Worm (Caenorhabditis elegans) whole organism, young adult: ENCODE results near the gene Y22D7AL.15.
A peak's percentile ranks its signal among the peaks of the same experiment; 100 is the strongest.

Source experiments
- B0019.2 ChIP-seq: fragments of 200-800 bp; sonication (Bioruptor generic); conservative IDR thresholded peaks from 2 replicates; pipeline ENCODE4 v1.3.6; 2022; ENCODE audit warnings: missing genetic modification reagents, missing genetic modification characterization, missing compliant biosample characterization
- B0035.1 ChIP-seq: sonication (generic microtip); optimal IDR thresholded peaks from 2 replicates; lab custom pipeline; 2016; ENCODE audit warnings: missing genetic modification characterization, mild to moderate bottlenecking, missing compliant biosample characterization, missing genotype, missing genetic modification reagents
- F22D6.2 ChIP-seq: sonication (generic microtip); optimal IDR thresholded peaks from 2 replicates; lab custom pipeline; 2016; ENCODE audit warnings: mild to moderate bottlenecking, missing genetic modification characterization, missing compliant biosample characterization
- F37B4.10 ChIP-seq: fragments of 200-800 bp; sonication (Bioruptor generic); IDR thresholded peaks from 2 replicates; pipeline ENCODE4 v1.3.6; 2022; ENCODE audit warnings: missing genetic modification characterization, missing compliant biosample characterization
- F39B2.1 ChIP-seq: fragments of 200-800 bp; sonication (Bioruptor generic); IDR thresholded peaks from 2 replicates; pipeline ENCODE4 v1.3.6; 2022; ENCODE audit warnings: missing genetic modification reagents, missing genetic modification characterization, missing compliant biosample characterization
- F49E8.2 ChIP-seq: sonication (generic microtip); optimal IDR thresholded peaks from 3 replicates; lab custom pipeline; 2017; ENCODE audit warnings: missing genetic modification characterization, mild to moderate bottlenecking, missing compliant biosample characterization, antibody characterized with exemption, moderate library complexity; ENCODE audit not compliant: insufficient read depth
- F57A8.1 ChIP-seq: fragments of 200-800 bp; sonication (Bioruptor generic); optimal IDR thresholded peaks from 2 replicates; lab custom pipeline; 2018; ENCODE audit warnings: mild to moderate bottlenecking, missing genetic modification characterization, moderate library complexity, missing compliant biosample characterization
- K12H6.12 ChIP-seq: fragments of 200-800 bp; sonication (Bioruptor generic); optimal IDR thresholded peaks from 2 replicates; lab custom pipeline; 2018; ENCODE audit warnings: mild to moderate bottlenecking, missing genetic modification characterization, missing compliant biosample characterization
- Y56A3A.18 ChIP-seq: fragments of 200-800 bp; sonication (Bioruptor generic); IDR thresholded peaks from 2 replicates; pipeline ENCODE4 v1.3.6; 2022; ENCODE audit warnings: missing genetic modification reagents, missing genetic modification characterization, missing compliant biosample characterization
- ama-1 ChIP-seq, 3 experiments: fragments of 150-350 bp in 1 of 3; sonication (generic microtip) in 2 of 3; optimal IDR thresholded peaks; 2 replicates each; lab custom pipeline; 2014 to 2018; ENCODE audit warnings: missing biosample characterization in 2 of 3, missing genetic modification characterization in 2 of 3, missing genetic modification reagents in 2 of 3
- attf-3 ChIP-seq: fragments of 200-800 bp; sonication (Bioruptor generic); conservative IDR thresholded peaks from 2 replicates; pipeline ENCODE4 v1.3.6; 2022; ENCODE audit warnings: missing genetic modification reagents, missing genetic modification characterization, missing compliant biosample characterization
- attf-5 ChIP-seq: fragments of 200-800 bp; sonication (Bioruptor generic); optimal IDR thresholded peaks from 2 replicates; lab custom pipeline; 2018; ENCODE audit warnings: mild to moderate bottlenecking, missing genetic modification characterization, missing compliant biosample characterization
- attf-6 ChIP-seq: fragments of 200-800 bp; sonication (Bioruptor generic); IDR thresholded peaks from 2 replicates; pipeline ENCODE4 v1.3.6; 2022; ENCODE audit warnings: missing genetic modification reagents, missing genetic modification characterization, missing compliant biosample characterization
- bed-1 ChIP-seq: fragments of 200-800 bp; sonication (Bioruptor generic); IDR thresholded peaks from 2 replicates; pipeline ENCODE4 v1.3.6; 2022; ENCODE audit warnings: missing genetic modification reagents, missing genetic modification characterization, missing compliant biosample characterization
- ceh-58 ChIP-seq: fragments of 200-800 bp; sonication (Bioruptor generic); IDR thresholded peaks from 2 replicates; pipeline ENCODE4 v1.3.6; 2022; ENCODE audit warnings: missing genetic modification characterization, missing compliant biosample characterization
- chd-7 ChIP-seq: sonication (generic microtip); optimal IDR thresholded peaks from 2 replicates; lab custom pipeline; 2016; ENCODE audit warnings: mild to moderate bottlenecking, missing genetic modification characterization, moderate library complexity, missing compliant biosample characterization
- dox-1 ChIP-seq: fragments of 200-800 bp; sonication (Bioruptor generic); IDR thresholded peaks from 2 replicates; pipeline ENCODE4 v1.3.6; 2022; ENCODE audit warnings: missing genetic modification reagents, missing genetic modification characterization, missing compliant biosample characterization
- dpff-1 ChIP-seq: sonication (generic microtip); optimal IDR thresholded peaks from 2 replicates; lab custom pipeline; 2017; ENCODE audit warnings: mild to moderate bottlenecking, missing genetic modification characterization, missing compliant biosample characterization
- dpl-1 ChIP-seq: fragments of 150-350 bp; optimal IDR thresholded peaks from 2 replicates; lab custom pipeline; 2014; ENCODE audit warnings: missing biosample characterization, missing genetic modification reagents, missing genetic modification characterization
- efl-1 ChIP-seq: fragments of 150-350 bp; optimal IDR thresholded peaks from 2 replicates; lab custom pipeline; 2014; ENCODE audit warnings: missing biosample characterization, missing genetic modification reagents, missing genetic modification characterization
- egrh-3 ChIP-seq: fragments of 200-800 bp; sonication (Bioruptor generic); IDR thresholded peaks from 2 replicates; pipeline ENCODE4 v1.3.6; 2022; ENCODE audit warnings: missing genetic modification reagents, missing genetic modification characterization, missing compliant biosample characterization
- ets-4 ChIP-seq: fragments of 200-800 bp; sonication (Bioruptor generic); optimal IDR thresholded peaks from 2 replicates; lab custom pipeline; 2018; ENCODE audit warnings: mild to moderate bottlenecking, missing genetic modification characterization, missing compliant biosample characterization
- fkh-3 ChIP-seq: sonication (generic microtip); optimal IDR thresholded peaks from 2 replicates; lab custom pipeline; 2016; ENCODE audit warnings: mild to moderate bottlenecking, missing genetic modification characterization, missing compliant biosample characterization
- gei-17 ChIP-seq: fragments of 200-800 bp; sonication (Bioruptor generic); optimal IDR thresholded peaks from 2 replicates; lab custom pipeline; 2018; ENCODE audit warnings: mild to moderate bottlenecking, missing genetic modification characterization, missing compliant biosample characterization
- him-1 ChIP-seq: sonication (generic microtip); optimal IDR thresholded peaks from 2 replicates; lab custom pipeline; 2016; ENCODE audit warnings: missing genotype, missing genetic modification reagents, missing genetic modification characterization, missing compliant biosample characterization
- hmg-1.2 ChIP-seq: fragments of 200-800 bp; sonication (Bioruptor generic); IDR thresholded peaks from 2 replicates; pipeline ENCODE4 v1.3.6; 2022; ENCODE audit warnings: missing genetic modification reagents, missing genetic modification characterization, missing compliant biosample characterization
- hmg-20 ChIP-seq: fragments of 200-800 bp; sonication (Bioruptor generic); IDR thresholded peaks from 2 replicates; pipeline ENCODE4 v1.3.6; 2022; ENCODE audit warnings: missing genetic modification reagents, missing genetic modification characterization, missing compliant biosample characterization
- hsf-1 ChIP-seq: fragments of 200-800 bp; sonication (Bioruptor generic); IDR thresholded peaks from 2 replicates; pipeline ENCODE4 v1.3.6; 2022; ENCODE audit warnings: missing genetic modification reagents, missing genetic modification characterization, missing compliant biosample characterization
- lin-26 ChIP-seq: fragments of 200-800 bp; sonication (Bioruptor generic); IDR thresholded peaks from 2 replicates; pipeline ENCODE4 v1.3.6; 2022; ENCODE audit warnings: missing genetic modification reagents, missing genetic modification characterization, missing compliant biosample characterization
- madf-10 ChIP-seq: sonication (generic microtip); optimal IDR thresholded peaks from 2 replicates; lab custom pipeline; 2016; ENCODE audit warnings: mild to moderate bottlenecking, missing genetic modification characterization, missing compliant biosample characterization
- madf-8 ChIP-seq: fragments of 200-800 bp; sonication (Bioruptor generic); conservative IDR thresholded peaks from 2 replicates; pipeline ENCODE4 v1.3.6; 2022; ENCODE audit warnings: missing genetic modification reagents, missing genetic modification characterization, missing compliant biosample characterization
- mcd-1 ChIP-seq: fragments of 200-800 bp; sonication (Bioruptor generic); IDR thresholded peaks from 2 replicates; pipeline ENCODE4 v1.3.6; 2022; ENCODE audit warnings: missing genetic modification reagents, missing genetic modification characterization, missing compliant biosample characterization
- mes-4 ChIP-seq: sonication (generic microtip); optimal IDR thresholded peaks from 2 replicates; lab custom pipeline; 2016; ENCODE audit warnings: missing genotype, missing genetic modification characterization, missing compliant biosample characterization
- mxl-1 ChIP-seq: sonication (generic microtip); optimal IDR thresholded peaks from 2 replicates; lab custom pipeline; 2016; ENCODE audit warnings: missing genetic modification characterization, missing compliant biosample characterization
- nfya-1 ChIP-seq: sonication (generic microtip); optimal IDR thresholded peaks from 2 replicates; lab custom pipeline; 2017; ENCODE audit warnings: antibody characterized with exemption, missing compliant biosample characterization, missing genetic modification characterization, borderline replicate concordance; ENCODE audit not compliant: insufficient read depth
- nhr-120 ChIP-seq: fragments of 200-800 bp; sonication (Bioruptor generic); IDR thresholded peaks from 2 replicates; pipeline ENCODE4 v1.3.6; 2022; ENCODE audit warnings: missing genetic modification characterization, missing compliant biosample characterization
- nhr-80 ChIP-seq: sonication (generic microtip); optimal IDR thresholded peaks from 2 replicates; lab custom pipeline; 2016; ENCODE audit warnings: missing genetic modification characterization, missing compliant biosample characterization
- nhr-90 ChIP-seq: sonication (generic microtip); optimal IDR thresholded peaks from 2 replicates; lab custom pipeline; 2016; ENCODE audit warnings: missing genotype, mild to moderate bottlenecking, missing genetic modification characterization, missing compliant biosample characterization
- pbrm-1 ChIP-seq: fragments of 200-800 bp; sonication (Bioruptor generic); IDR thresholded peaks from 2 replicates; pipeline ENCODE4 v1.3.6; 2022; ENCODE audit warnings: missing genetic modification reagents, missing genetic modification characterization, missing compliant biosample characterization
- rcor-1 ChIP-seq: fragments of 200-800 bp; sonication (Bioruptor generic); IDR thresholded peaks from 2 replicates; pipeline ENCODE4 v1.3.6; 2022; ENCODE audit warnings: missing genetic modification reagents, missing genetic modification characterization, missing compliant biosample characterization
- repo-1 ChIP-seq: sonication (generic microtip); optimal IDR thresholded peaks from 2 replicates; lab custom pipeline; 2017; ENCODE audit warnings: mild to moderate bottlenecking, missing genetic modification characterization, missing compliant biosample characterization
- rpc-1 ChIP-seq, 2 experiments: fragments of 150-350 bp in 1 of 2; sonication (generic microtip) in 1 of 2; optimal IDR thresholded peaks; 2 replicates each; lab custom pipeline; 2014 to 2018; ENCODE audit warnings: missing biosample characterization in 1 of 2, missing genetic modification characterization in 1 of 2, missing genetic modification reagents in 1 of 2, missing genotype in 1 of 2
- snpc-1.1 ChIP-seq: sonication (generic microtip); optimal IDR thresholded peaks from 2 replicates; lab custom pipeline; 2017; ENCODE audit warnings: missing genetic modification characterization, mild to moderate bottlenecking, missing compliant biosample characterization, antibody characterized with exemption, moderate library complexity, missing genotype, missing genetic modification reagents; ENCODE audit not compliant: insufficient read depth
- snpc-1.3 ChIP-seq: sonication (generic microtip); optimal IDR thresholded peaks from 2 replicates; lab custom pipeline; 2017; ENCODE audit warnings: missing genetic modification characterization, mild to moderate bottlenecking, missing compliant biosample characterization, antibody characterized with exemption, moderate library complexity, missing genotype, missing genetic modification reagents; ENCODE audit not compliant: insufficient read depth
- snpc-3.4 ChIP-seq: sonication (generic microtip); optimal IDR thresholded peaks from 2 replicates; lab custom pipeline; 2017; ENCODE audit warnings: missing genetic modification characterization, mild to moderate bottlenecking, missing compliant biosample characterization, antibody characterized with exemption, moderate library complexity, missing genotype, missing genetic modification reagents
- unc-130 ChIP-seq: sonication (generic microtip); optimal IDR thresholded peaks from 2 replicates; lab custom pipeline; 2016; ENCODE audit warnings: missing genetic modification reagents, missing genetic modification characterization, missing compliant biosample characterization
- xnd-1 ChIP-seq: sonication (generic microtip); optimal IDR thresholded peaks from 2 replicates; lab custom pipeline; 2016; ENCODE audit warnings: missing genotype, missing genetic modification reagents, missing genetic modification characterization, missing compliant biosample characterization
- ztf-25 ChIP-seq: fragments of 200-800 bp; sonication (Bioruptor generic); IDR thresholded peaks from 2 replicates; pipeline ENCODE4 v1.3.6; 2022; ENCODE audit warnings: missing genetic modification reagents, missing genetic modification characterization, missing compliant biosample characterization

The Y22D7AL.15 gene

ce11 chrIII:1618915-1619314 is 40.7 kb downstream of the Y22D7AL.15 start, which contains the start of gene Y22D7AL.10:
Gene Y22D7AL.10, minus strand, starts transcription at chrIII:1618929.
- TF ChIP-seq B0019.2 (GFP tag; lab: Robert Waterston, UW) (peak; percentile 91), hmg-1.2 (peak; percentile 88), nhr-90 (tag; lab: Kevin White, UChicago) (peak; percentile 82), fkh-3 (peak; percentile 69), ztf-25 (0 out of 2 replicates have a peak, but pooled peaks have one; percentile 73), unc-130 (peak; percentile 98), snpc-3.4 (peak; percentile 96), F39B2.1 (GFP tag; lab: Robert Waterston, UW) (peak; percentile 91), ceh-58 (GFP tag; lab: Robert Waterston, UW) (no peak; the same call in 1 of the 2 replicates), efl-1 (GFP tag; lab: Kevin White, UChicago) (peak; percentile 94), dox-1 (peak; percentile 99), mes-4 (tag; lab: Kevin White, UChicago) (peak; percentile 56), bed-1 (no peak), F37B4.10 (peak; percentile 96), nhr-80 (peak; percentile 85), mxl-1 (no peak), rcor-1 (peak; percentile 97), gei-17 (GFP tag; lab: Kevin White, UChicago) (peak; percentile 91), ets-4 (GFP tag; lab: Kevin White, UChicago) (peak; percentile 68), F49E8.2 (peak; percentile 96), attf-5 (GFP tag; lab: Kevin White, UChicago) (peak; percentile 95), B0035.1 (tag; lab: Kevin White, UChicago) (peak; percentile 94), snpc-1.3 (tag; lab: Kevin White, UChicago) (peak; percentile 90), attf-6 (GFP tag; lab: Robert Waterston, UW) (peak; percentile 87), rpc-1 (optimal IDR thresholded peaks at IDR 0.05; lab: Kevin White, UChicago) (peak; percentile 90), rpc-1 (tag; optimal IDR thresholded peaks at IDR 0.05; lab: Kevin White, UChicago) (peak; percentile 8), F57A8.1 (GFP tag; lab: Kevin White, UChicago) (peak; percentile 81), pbrm-1 (GFP tag; lab: Robert Waterston, UW) (peak; percentile 99), egrh-3 (GFP tag; lab: Robert Waterston, UW) (peak; percentile 80), dpl-1 (peak; percentile 92), K12H6.12 (tag; lab: Kevin White, UChicago) (peak; percentile 97), repo-1 (tag; lab: Kevin White, UChicago) (peak; percentile 99), mcd-1 (GFP tag; lab: Robert Waterston, UW) (peak; percentile 98), lin-26 (peak; percentile 81), dpff-1 (tag; lab: Kevin White, UChicago) (peak; percentile 85), nfya-1 (tag; lab: Kevin White, UChicago) (no peak), him-1 (tag; lab: Kevin White, UChicago) (peak; percentile 68), hmg-20 (peak; percentile 91), attf-3 (GFP tag; lab: Robert Waterston, UW) (peak; percentile 86), madf-10 (tag; lab: Kevin White, UChicago) (peak; percentile 92), madf-8 (GFP tag; lab: Robert Waterston, UW) (peak; percentile 92), nhr-120 (GFP tag; lab: Robert Waterston, UW) (0 out of 2 replicates have a peak, but pooled peaks have one; percentile 70), chd-7 (tag; lab: Kevin White, UChicago) (peak; percentile 98), Y56A3A.18 (peak; percentile 97), F22D6.2 (tag; lab: Kevin White, UChicago) (peak; percentile 87), ama-1 (optimal IDR thresholded peaks at IDR 0.05; lab: Kevin White, UChicago) (no peak), ama-1 (GFP tag; optimal IDR thresholded peaks at IDR 0.05; lab: Kevin White, UChicago) (peak in 1 of 2 experiments; percentile 67), xnd-1 (tag; lab: Kevin White, UChicago) (peak; percentile 93), hsf-1 (GFP tag; lab: Robert Waterston, UW) (peak; percentile 99), snpc-1.1 (peak; percentile 66)
